Worm (Caenorhabditis elegans) whole organism, early embryonic: Measurements from ENCODE around the gene ift-81.

ENCODE experiments used
- F13C5.2 ChIP-seq: sonication (generic microtip); optimal IDR thresholded peaks from 2 replicates; lab custom pipeline; 2017; ENCODE audit warnings: mild to moderate bottlenecking, missing genetic modification characterization, inconsistent platforms, missing compliant biosample characterization
- ama-1 ChIP-seq: fragments of 150-350 bp; optimal IDR thresholded peaks from 2 replicates; lab custom pipeline; 2014
- ets-7 ChIP-seq: sonication (generic microtip); optimal IDR thresholded peaks from 2 replicates; lab custom pipeline; 2016; ENCODE audit warnings: missing genotype, missing genetic modification characterization, missing compliant biosample characterization
- pes-1 ChIP-seq: fragments of 200-800 bp; sonication (Bioruptor generic); IDR thresholded peaks from 2 replicates; pipeline ENCODE4 v1.3.6; 2022; ENCODE audit warnings: missing genetic modification reagents, missing genetic modification characterization, missing compliant biosample characterization
- sea-1 ChIP-seq: fragments of 200-800 bp; sonication (Bioruptor generic); conservative IDR thresholded peaks from 2 replicates; pipeline ENCODE4 v1.3.6; 2022; ENCODE audit warnings: missing genetic modification characterization, missing compliant biosample characterization

- TF ChIP-seq ets-7 (tag; lab: Kevin White, UChicago) (no peak), F13C5.2 (no peak), pes-1 (no peak), ama-1 (lab: Kevin White, UChicago) (no peak), sea-1 (GFP tag; lab: Robert Waterston, UW) (no peak)
Observed at ce11 chrX:5254894-5255293, 43.5 kb upstream of the ift-81 start, which contains the start of gene nspg-13.
